Worm (Caenorhabditis elegans): ENCODE measurements around the gene C09G12.5.

C09G12.5 gene

DNA sequence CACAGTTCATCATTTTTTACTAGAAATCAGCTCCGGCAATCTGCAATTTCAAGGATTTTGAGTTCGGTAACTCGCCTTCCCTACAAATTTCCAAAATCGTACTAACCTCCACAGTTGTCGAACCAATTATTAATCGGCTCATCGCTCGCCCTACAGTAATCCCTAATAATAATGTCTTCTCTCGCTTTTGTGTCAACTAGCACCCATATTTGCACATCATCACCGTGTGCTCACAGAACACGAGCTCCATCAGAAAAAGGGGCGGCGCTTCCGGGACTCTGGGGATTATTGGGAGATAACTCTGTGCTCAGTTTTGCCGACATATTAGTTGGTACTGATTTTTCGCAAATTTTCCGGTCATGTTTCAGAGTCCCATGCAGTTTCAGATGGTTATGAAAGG lies 18.8 kb downstream of the C09G12.5 start, which contains the start of gene ceh-53:
Gene ceh-53, plus strand, starts transcription at position 301 of the 400 bp plus-strand sequence.
- no peak for TF ChIP-seq unc-39 (tag; optimal IDR thresholded peaks at IDR 0.05)

DNA sequence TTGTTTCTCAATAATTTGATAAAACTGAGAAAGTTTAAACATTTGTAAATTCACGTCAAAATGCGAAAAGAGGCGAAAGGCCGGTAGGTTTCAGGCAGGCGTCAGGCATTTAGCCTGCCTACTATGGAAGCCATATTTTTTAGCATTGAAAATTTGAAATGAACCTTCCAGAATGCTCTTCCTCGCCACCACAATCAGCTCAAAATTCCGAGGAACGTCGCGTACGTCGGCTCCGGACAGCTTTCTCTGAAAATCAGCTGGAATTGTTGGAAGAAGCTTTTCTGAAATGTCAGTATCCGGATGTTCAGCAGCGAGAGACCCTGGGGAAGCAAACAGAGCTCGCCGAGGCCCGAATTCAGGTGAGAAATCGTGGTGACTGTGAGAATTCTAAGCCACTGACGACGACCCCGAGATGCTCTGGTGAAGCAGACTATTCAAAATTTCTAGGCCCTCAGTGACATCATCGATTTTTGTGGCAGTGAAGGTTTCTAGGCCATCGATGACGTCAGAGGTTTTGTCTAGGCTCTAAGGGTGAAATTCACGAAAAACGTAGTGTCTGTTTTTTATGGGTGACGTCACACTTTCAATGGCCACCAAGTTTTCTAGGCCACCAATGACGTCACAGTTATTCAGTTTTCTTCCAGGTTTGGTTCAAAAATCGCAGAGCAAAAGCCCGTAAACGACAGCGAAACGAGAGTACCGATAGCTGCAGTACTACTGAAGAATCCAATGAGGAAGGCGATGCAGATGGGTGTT lies 23.0 kb downstream of the C09G12.5 start:
- no peak for TF ChIP-seq ztf-4 (tag; optimal IDR thresholded peaks at IDR 0.05)
- no peak for TF ChIP-seq skn-1 (tag; optimal IDR thresholded peaks at IDR 0.05)
- TF ChIP-seq eor-1 (tag; optimal IDR thresholded peaks at IDR 0.05) = no peak
- TF ChIP-seq elt-2 (tag; optimal IDR thresholded peaks at IDR 0.05) = no peak
- TF ChIP-seq tbx-2 (tag; optimal IDR thresholded peaks at IDR 0.05) = no peak
- no peak for TF ChIP-seq lin-15B (tag; optimal IDR thresholded peaks at IDR 0.05)
- TF ChIP-seq lin-39 (tag; optimal IDR thresholded peaks at IDR 0.05) = no peak
- no peak for TF ChIP-seq aly-2 (tag; optimal IDR thresholded peaks at IDR 0.05)
- TF ChIP-seq lsy-12 (tag; optimal IDR thresholded peaks at IDR 0.05) = no peak

DNA sequence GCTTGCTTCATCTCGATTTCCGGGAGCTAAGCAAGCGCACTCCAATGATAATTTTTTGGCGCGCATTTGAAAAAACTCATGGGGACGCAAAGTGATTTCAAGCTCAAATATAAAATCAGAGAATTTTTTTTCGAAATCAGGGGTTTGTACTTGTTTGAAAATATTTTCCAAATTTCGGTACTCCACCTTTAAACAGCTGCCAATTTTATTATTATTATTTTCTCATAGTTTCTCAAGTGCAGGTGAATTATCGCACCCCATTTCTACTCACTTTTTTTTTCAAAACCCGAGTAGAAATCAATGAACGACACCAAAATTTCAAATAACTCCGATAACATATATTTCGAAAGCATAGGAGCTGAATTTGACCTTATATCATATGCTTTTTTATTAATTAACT lies 25.0 kb downstream of the C09G12.5 start, which contains the start of gene srz-83:
Gene srz-83, plus strand, starts transcription at position 301 of the 400 bp plus-strand sequence.
- TF ChIP-seq mml-1 (tag; optimal IDR thresholded peaks at IDR 0.05) (no peak), nhr-23 (tag; optimal IDR thresholded peaks at IDR 0.05) (no peak), lin-15B (tag; optimal IDR thresholded peaks at IDR 0.05) (no peak), fkh-2 (tag; optimal IDR thresholded peaks at IDR 0.05) (no peak)

DNA sequence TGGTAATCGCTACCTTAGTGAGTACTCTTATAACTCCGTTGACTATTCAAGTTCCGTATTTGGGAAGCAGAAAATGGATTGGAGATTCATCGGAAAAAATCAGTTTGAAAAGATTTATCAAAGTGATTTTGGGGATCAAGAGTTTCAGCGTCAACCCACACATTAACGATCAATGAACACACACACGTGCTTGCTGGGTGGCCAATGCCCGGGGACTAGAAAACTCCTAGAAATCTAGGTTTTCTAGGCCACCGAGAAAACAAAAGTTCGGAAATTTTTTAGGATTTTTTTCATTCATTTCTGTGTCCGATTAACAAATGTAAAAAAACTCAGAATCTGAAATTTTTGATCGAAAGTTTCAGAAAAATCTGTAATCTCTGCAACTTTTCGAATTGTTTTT lies 26.8 kb downstream of the C09G12.5 start:
- TF ChIP-seq lsy-12 (tag; optimal IDR thresholded peaks at IDR 0.05) (no peak), pha-4 (tag; optimal IDR thresholded peaks at IDR 0.05) (peak; percentile 6), ZK546.5 (tag; optimal IDR thresholded peaks at IDR 0.05) (no peak), nfya-1 (tag; optimal IDR thresholded peaks at IDR 0.05; ENCODE audit: insufficient read depth) (no peak)

DNA sequence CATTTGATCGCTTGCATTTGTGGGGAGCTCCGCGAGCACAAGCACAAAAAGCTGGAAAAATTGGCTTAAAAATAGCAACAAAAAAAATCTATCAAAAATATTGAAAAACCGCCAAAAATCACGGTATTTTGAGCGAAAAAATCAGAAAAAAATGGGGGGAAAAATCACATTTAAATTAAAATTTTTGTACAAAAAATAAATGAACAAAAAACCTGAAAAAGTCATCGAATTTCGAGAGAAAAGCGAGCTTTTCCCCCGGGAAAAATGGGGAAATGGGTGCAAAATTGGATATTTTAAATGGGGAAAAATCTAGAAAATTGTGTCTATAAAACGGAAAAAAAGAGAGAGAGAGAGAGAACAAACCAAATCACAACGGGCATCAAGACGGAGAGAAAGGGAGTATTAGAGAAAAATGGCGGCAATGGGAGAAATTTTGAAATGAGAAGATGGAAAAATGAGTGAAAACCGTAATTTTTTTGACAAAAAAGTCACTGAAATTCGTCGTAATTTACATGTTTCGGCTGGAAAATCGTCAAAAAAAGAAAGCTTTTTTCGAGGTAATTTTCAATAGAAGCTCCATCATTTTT lies 30.4 kb downstream of the C09G12.5 start, which contains the start of gene ced-10:
Gene ced-10, minus strand, starts transcription at position 51 of the 587 bp plus-strand sequence.
- TF ChIP-seq tbx-2 (tag; optimal IDR thresholded peaks at IDR 0.05) = no peak

DNA sequence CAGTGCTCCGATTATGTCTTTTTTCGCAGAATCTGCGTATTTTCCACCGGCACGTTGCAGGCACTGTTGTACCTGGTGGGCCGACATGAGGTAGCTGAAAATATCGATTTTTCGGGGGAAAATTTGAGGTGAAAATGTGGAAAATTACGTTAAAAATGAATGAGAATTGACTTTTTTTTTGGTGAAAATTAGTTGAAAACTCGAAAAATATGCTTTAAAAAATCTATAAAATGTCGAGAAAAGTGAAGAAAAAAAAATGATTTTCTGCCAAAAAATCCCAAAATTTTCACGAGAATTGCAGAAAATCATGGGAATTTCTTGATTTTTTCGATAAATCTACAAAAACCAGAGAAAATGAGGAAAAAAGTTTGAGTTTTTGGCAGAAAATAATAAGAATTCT lies 35.3 kb downstream of the C09G12.5 start, which contains the start of gene tsg-101:
Gene tsg-101, minus strand, starts transcription at position 101 of the 400 bp plus-strand sequence.
- no peak for TF ChIP-seq ceh-9 (tag; optimal IDR thresholded peaks at IDR 0.05)
- TF ChIP-seq elt-1 (tag; optimal IDR thresholded peaks at IDR 0.05) = no peak
- TF ChIP-seq fkh-10 (GFP tag; optimal IDR thresholded peaks at IDR 0.05) = no peak
- no peak for TF ChIP-seq ama-1 (optimal IDR thresholded peaks at IDR 0.05)
- TF ChIP-seq nfya-1 (tag; optimal IDR thresholded peaks at IDR 0.05; ENCODE audit: insufficient read depth) = no peak
- no peak for TF ChIP-seq ztf-11 (tag; optimal IDR thresholded peaks at IDR 0.05)
- TF ChIP-seq nhr-77 (tag; optimal IDR thresholded peaks at IDR 0.05) = no peak
- no peak for TF ChIP-seq skn-1 (tag; optimal IDR thresholded peaks at IDR 0.05)
- no peak for TF ChIP-seq daf-12 (tag; optimal IDR thresholded peaks at IDR 0.05)
- TF ChIP-seq mdl-1 (tag; optimal IDR thresholded peaks at IDR 0.05) = no peak
- TF ChIP-seq lin-39 (tag; optimal IDR thresholded peaks at IDR 0.05) = no peak
- no peak for TF ChIP-seq nhr-76 (tag; optimal IDR thresholded peaks at IDR 0.05)
- no peak for TF ChIP-seq fkh-2 (tag; optimal IDR thresholded peaks at IDR 0.05)
- TF ChIP-seq nhr-25 (tag; optimal IDR thresholded peaks at IDR 0.05) = no peak
- TF ChIP-seq ceh-16 (tag; optimal IDR thresholded peaks at IDR 0.05) = no peak

DNA sequence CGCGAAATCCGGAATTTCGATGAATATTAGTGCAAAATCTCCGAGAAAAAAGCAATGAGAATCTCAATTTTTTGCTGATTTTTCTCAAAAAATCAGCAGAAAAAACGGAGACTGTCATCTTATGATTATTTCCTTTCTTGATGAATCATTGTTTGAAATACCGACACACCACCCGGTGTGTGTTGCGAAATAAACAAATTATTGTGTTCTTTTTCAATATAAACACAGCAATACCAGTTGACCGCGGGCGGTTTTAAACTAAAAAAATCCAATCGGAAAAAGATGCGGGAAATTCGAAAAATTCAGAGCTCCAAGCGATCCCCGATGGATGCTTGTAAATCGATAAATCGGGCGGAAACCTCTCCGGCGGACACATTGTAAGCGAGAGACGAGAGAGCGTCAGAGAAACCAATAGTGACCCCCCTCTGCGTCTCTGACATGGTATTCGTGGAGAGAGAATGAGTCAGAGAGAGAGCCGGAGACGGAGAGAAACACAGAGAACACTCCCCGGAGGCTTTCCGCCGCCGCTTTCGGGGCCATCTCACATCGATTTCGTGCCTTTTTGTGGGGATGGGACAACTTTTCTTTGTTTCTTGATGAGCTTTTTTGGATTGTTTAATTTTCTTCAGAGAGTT lies 36.4 kb downstream of the C09G12.5 start:
- TF ChIP-seq ceh-16 (tag; optimal IDR thresholded peaks at IDR 0.05) (no peak), elt-3 (tag; optimal IDR thresholded peaks at IDR 0.05) (no peak), nhr-23 (tag; optimal IDR thresholded peaks at IDR 0.05) (peak; percentile 18), tbx-2 (tag; optimal IDR thresholded peaks at IDR 0.05) (no peak), unc-39 (tag; optimal IDR thresholded peaks at IDR 0.05) (no peak), fkh-10 (GFP tag; optimal IDR thresholded peaks at IDR 0.05) (peak; percentile 18), zag-1 (tag; optimal IDR thresholded peaks at IDR 0.05) (no peak), elt-1 (tag; optimal IDR thresholded peaks at IDR 0.05) (no peak), mdl-1 (tag; optimal IDR thresholded peaks at IDR 0.05) (no peak), nhr-11 (tag; optimal IDR thresholded peaks at IDR 0.05) (no peak), ceh-82 (tag; optimal IDR thresholded peaks at IDR 0.05) (no peak), hmg-11 (tag; optimal IDR thresholded peaks at IDR 0.05) (peak; percentile 86), aly-2 (tag; optimal IDR thresholded peaks at IDR 0.05) (no peak), mml-1 (tag; optimal IDR thresholded peaks at IDR 0.05) (no peak), ceh-28 (tag; optimal IDR thresholded peaks at IDR 0.05) (peak; percentile 88), unc-62 (GFP tag; optimal IDR thresholded peaks at IDR 0.05) (no peak), skn-1 (tag; optimal IDR thresholded peaks at IDR 0.05) (peak; percentile 44), lin-15B (tag; optimal IDR thresholded peaks at IDR 0.05) (peak; percentile 39), egl-5 (tag; optimal IDR thresholded peaks at IDR 0.05) (peak; percentile 61), snpc-4 (tag; optimal IDR thresholded peaks at IDR 0.05) (peak; percentile 58), nhr-43 (tag; optimal IDR thresholded peaks at IDR 0.05; ENCODE audit: poor library complexity, severe bottlenecking) (no peak)

Measured in whole organism, L3 larva.